Worm (Caenorhabditis elegans): ENCODE results near the gene F22H10.3.
A peak's percentile ranks its signal among the peaks of the same experiment; 100 is the strongest.

F22H10.3 gene

DNA sequence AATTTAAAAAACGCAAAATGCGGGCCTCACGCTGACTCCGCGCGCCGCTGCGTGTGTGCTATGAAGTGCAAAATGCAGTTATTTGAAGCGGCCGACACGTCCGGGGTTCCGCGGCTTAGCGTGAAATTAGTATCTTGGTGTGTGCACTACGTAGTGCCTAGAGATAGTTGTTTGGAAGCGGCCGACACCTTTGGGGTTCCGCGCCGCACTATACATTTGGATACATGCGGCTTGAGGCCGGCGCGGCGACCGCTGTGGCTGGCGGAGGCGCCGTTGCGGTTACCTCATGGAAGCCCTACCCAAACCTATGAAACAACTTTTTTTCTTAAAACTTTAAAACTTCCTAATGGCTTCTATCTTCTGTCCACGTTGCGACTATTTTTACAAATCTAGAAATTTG is 48.3 kb downstream of the F22H10.3 start:
- peak; percentile 58 for TF ChIP-seq aha-1 (tag)
- TF ChIP-seq set-16 (GFP tag; IDR thresholded peaks at IDR 0.05): peak; percentile 60
- TF ChIP-seq Y5F2A.4 (GFP tag; optimal IDR thresholded peaks at IDR 0.05): no peak
